Worm (Caenorhabditis elegans): ENCODE results near the gene C25H3.1.

ce11 chrII:5708154-5708553 is 9.3 kb downstream of the C25H3.1 start:
- TF ChIP-seq nhr-67 (tag; optimal IDR thresholded peaks at IDR 0.05) (no peak), nhr-11 (tag; optimal IDR thresholded peaks at IDR 0.05) (no peak), nhr-237 (tag; optimal IDR thresholded peaks at IDR 0.05) (no peak), elt-3 (tag; optimal IDR thresholded peaks at IDR 0.05) (no peak), ama-1 (optimal IDR thresholded peaks at IDR 0.05) (no peak), nhr-12 (tag; optimal IDR thresholded peaks at IDR 0.05) (no peak), zag-1 (tag; optimal IDR thresholded peaks at IDR 0.05) (no peak), fos-1 (tag; optimal IDR thresholded peaks at IDR 0.05) (no peak), mdl-1 (tag; optimal IDR thresholded peaks at IDR 0.05) (no peak), fkh-2 (tag; optimal IDR thresholded peaks at IDR 0.05) (no peak), unc-39 (tag; optimal IDR thresholded peaks at IDR 0.05) (no peak)
